Fruit fly (Drosophila melanogaster) whole organism: Measurements from ENCODE around the gene Acsx2.

ENCODE experiments used
- Dll ChIP-seq: fragments of >200 bp; optimal IDR thresholded peaks from 2 replicates; lab custom pipeline; 2017
- pan ChIP-seq: fragments of >200 bp; optimal IDR thresholded peaks from 2 replicates; lab custom pipeline; 2017
- usp ChIP-seq: fragments of >200 bp; optimal IDR thresholded peaks from 2 replicates; lab custom pipeline; 2017; ENCODE audit warnings: missing biosample characterization, missing genetic modification characterization, mixed read lengths

dm6 chr3R:19811510-19811909 is 33.0 kb downstream of the Acsx2 start:
- no peak for TF ChIP-seq Dll (lab: Kevin White, UChicago)
- no peak for TF ChIP-seq pan (lab: Kevin White, UChicago)
- TF ChIP-seq usp (GFP tag; lab: Kevin White, UChicago): no peak
